Worm (Caenorhabditis elegans) whole organism, young adult: ENCODE data around the gene clec-56.

Experiments used
- B0261.1 ChIP-seq: sonication (generic microtip); optimal IDR thresholded peaks from 2 replicates; lab custom pipeline; 2016; ENCODE audit warnings: mild to moderate bottlenecking, missing genetic modification characterization, moderate library complexity, missing compliant biosample characterization
- D2030.7 ChIP-seq: fragments of 200-800 bp; sonication (Bioruptor generic); IDR thresholded peaks from 2 replicates; pipeline ENCODE4 v1.3.6; 2022; ENCODE audit warnings: missing genetic modification reagents, missing genetic modification characterization, missing compliant biosample characterization
- F49E8.2 ChIP-seq: sonication (generic microtip); optimal IDR thresholded peaks from 3 replicates; lab custom pipeline; 2017; ENCODE audit warnings: missing genetic modification characterization, mild to moderate bottlenecking, missing compliant biosample characterization, antibody characterized with exemption, moderate library complexity; ENCODE audit not compliant: insufficient read depth
- F57C9.4 ChIP-seq: sonication (generic microtip); optimal IDR thresholded peaks from 2 replicates; lab custom pipeline; 2017; ENCODE audit warnings: mild to moderate bottlenecking, missing genetic modification characterization, missing compliant biosample characterization
- K11D2.4 ChIP-seq: fragments of 200-800 bp; sonication (Bioruptor generic); IDR thresholded peaks from 2 replicates; pipeline ENCODE4 v1.3.6; 2022; ENCODE audit warnings: missing genetic modification reagents, missing genetic modification characterization, missing compliant biosample characterization
- Y53F4B.3 ChIP-seq: fragments of 200-800 bp; sonication (Bioruptor generic); IDR thresholded peaks from 2 replicates; pipeline ENCODE4 v1.3.6; 2022; ENCODE audit warnings: missing genetic modification reagents, missing genetic modification characterization, missing compliant biosample characterization
- Y56A3A.18 ChIP-seq: fragments of 200-800 bp; sonication (Bioruptor generic); IDR thresholded peaks from 2 replicates; pipeline ENCODE4 v1.3.6; 2022; ENCODE audit warnings: missing genetic modification reagents, missing genetic modification characterization, missing compliant biosample characterization
- Y79H2A.3 ChIP-seq: fragments of 200-800 bp; sonication (Bioruptor generic); conservative IDR thresholded peaks from 2 replicates; pipeline ENCODE4 v1.3.6; 2022; ENCODE audit warnings: missing genetic modification reagents, missing genetic modification characterization, missing compliant biosample characterization
- Y95B8A.8 ChIP-seq: fragments of 200-800 bp; sonication (Bioruptor generic); IDR thresholded peaks from 2 replicates; pipeline ENCODE4 v1.3.6; 2022; ENCODE audit warnings: missing genetic modification reagents, missing genetic modification characterization, missing compliant biosample characterization
- akir-1 ChIP-seq: fragments of 200-800 bp; sonication (Bioruptor generic); optimal IDR thresholded peaks from 2 replicates; lab custom pipeline; 2018; ENCODE audit warnings: mild to moderate bottlenecking, missing genetic modification characterization, moderate library complexity, missing compliant biosample characterization
- ama-1 ChIP-seq, 3 experiments: fragments of 150-350 bp in 1 of 3; sonication (generic microtip) in 2 of 3; optimal IDR thresholded peaks; 2 replicates each; lab custom pipeline; 2014 to 2018; ENCODE audit warnings: missing biosample characterization in 2 of 3, missing genetic modification characterization in 2 of 3, missing genetic modification reagents in 2 of 3
- aptf-3 ChIP-seq: fragments of 200-800 bp; sonication (Bioruptor generic); IDR thresholded peaks from 2 replicates; pipeline ENCODE4 v1.3.6; 2022; ENCODE audit warnings: missing genetic modification characterization, missing compliant biosample characterization
- atf-7 ChIP-seq: sonication (generic microtip); optimal IDR thresholded peaks from 2 replicates; lab custom pipeline; 2017; ENCODE audit warnings: mild to moderate bottlenecking, missing genetic modification characterization, missing compliant biosample characterization
- athp-1 ChIP-seq: sonication (generic microtip); optimal IDR thresholded peaks from 2 replicates; lab custom pipeline; 2017; ENCODE audit warnings: mild to moderate bottlenecking, missing genetic modification characterization, missing compliant biosample characterization
- attf-5 ChIP-seq: fragments of 200-800 bp; sonication (Bioruptor generic); optimal IDR thresholded peaks from 2 replicates; lab custom pipeline; 2018; ENCODE audit warnings: mild to moderate bottlenecking, missing genetic modification characterization, missing compliant biosample characterization
- attf-6 ChIP-seq: fragments of 200-800 bp; sonication (Bioruptor generic); IDR thresholded peaks from 2 replicates; pipeline ENCODE4 v1.3.6; 2022; ENCODE audit warnings: missing genetic modification reagents, missing genetic modification characterization, missing compliant biosample characterization
- ceh-100 ChIP-seq: fragments of 200-800 bp; sonication (Bioruptor generic); IDR thresholded peaks from 2 replicates; pipeline ENCODE4 v1.3.6; 2022; ENCODE audit warnings: missing genetic modification reagents, missing genetic modification characterization, missing compliant biosample characterization
- ceh-40 ChIP-seq: fragments of 200-800 bp; sonication (Bioruptor generic); IDR thresholded peaks from 2 replicates; pipeline ENCODE4 v1.3.6; 2022; ENCODE audit warnings: missing genetic modification characterization, missing compliant biosample characterization
- ceh-58 ChIP-seq: fragments of 200-800 bp; sonication (Bioruptor generic); IDR thresholded peaks from 2 replicates; pipeline ENCODE4 v1.3.6; 2022; ENCODE audit warnings: missing genetic modification characterization, missing compliant biosample characterization
- die-1 ChIP-seq: sonication (generic microtip); optimal IDR thresholded peaks from 2 replicates; lab custom pipeline; 2016; ENCODE audit warnings: missing genotype, mild to moderate bottlenecking, missing genetic modification characterization, missing compliant biosample characterization
- efl-1 ChIP-seq: fragments of 150-350 bp; optimal IDR thresholded peaks from 2 replicates; lab custom pipeline; 2014; ENCODE audit warnings: missing biosample characterization, missing genetic modification reagents, missing genetic modification characterization
- egl-18 ChIP-seq: fragments of 200-800 bp; sonication (Bioruptor generic); IDR thresholded peaks from 2 replicates; pipeline ENCODE4 v1.3.6; 2022; ENCODE audit warnings: missing genetic modification reagents, missing genetic modification characterization, missing compliant biosample characterization
- egl-44 ChIP-seq: fragments of 200-800 bp; sonication (Bioruptor generic); IDR thresholded peaks from 2 replicates; pipeline ENCODE4 v1.3.6; 2022; ENCODE audit warnings: missing genetic modification reagents, missing genetic modification characterization, missing compliant biosample characterization
- egrh-3 ChIP-seq: fragments of 200-800 bp; sonication (Bioruptor generic); IDR thresholded peaks from 2 replicates; pipeline ENCODE4 v1.3.6; 2022; ENCODE audit warnings: missing genetic modification reagents, missing genetic modification characterization, missing compliant biosample characterization
- ets-4 ChIP-seq: fragments of 200-800 bp; sonication (Bioruptor generic); optimal IDR thresholded peaks from 2 replicates; lab custom pipeline; 2018; ENCODE audit warnings: mild to moderate bottlenecking, missing genetic modification characterization, missing compliant biosample characterization
- hsf-1 ChIP-seq: fragments of 200-800 bp; sonication (Bioruptor generic); IDR thresholded peaks from 2 replicates; pipeline ENCODE4 v1.3.6; 2022; ENCODE audit warnings: missing genetic modification reagents, missing genetic modification characterization, missing compliant biosample characterization
- lin-26 ChIP-seq: fragments of 200-800 bp; sonication (Bioruptor generic); IDR thresholded peaks from 2 replicates; pipeline ENCODE4 v1.3.6; 2022; ENCODE audit warnings: missing genetic modification reagents, missing genetic modification characterization, missing compliant biosample characterization
- lin-35 ChIP-seq, 3 experiments: fragments of 150-350 bp in 2 of 3; sonication (generic microtip) in 1 of 3; optimal IDR thresholded peaks; 2 replicates each; lab custom pipeline; 2014 to 2018; ENCODE audit warnings: missing biosample characterization in 3 of 3, missing genetic modification characterization in 3 of 3, missing genetic modification reagents in 3 of 3
- lir-1 ChIP-seq: fragments of 200-800 bp; sonication (Bioruptor generic); conservative IDR thresholded peaks from 2 replicates; pipeline ENCODE4 v1.3.6; 2022; ENCODE audit warnings: missing genetic modification reagents, missing genetic modification characterization, missing compliant biosample characterization
- madf-3 ChIP-seq: fragments of 200-800 bp; sonication (Bioruptor generic); IDR thresholded peaks from 2 replicates; pipeline ENCODE4 v1.3.6; 2022; ENCODE audit warnings: missing genetic modification reagents, missing genetic modification characterization, missing compliant biosample characterization
- madf-6 ChIP-seq: fragments of 200-800 bp; sonication (Bioruptor generic); IDR thresholded peaks from 2 replicates; pipeline ENCODE4 v1.3.6; 2022; ENCODE audit warnings: missing genetic modification reagents, missing genetic modification characterization, missing compliant biosample characterization
- nfya-2 ChIP-seq: fragments of 200-800 bp; sonication (Bioruptor generic); IDR thresholded peaks from 2 replicates; pipeline ENCODE4 v1.3.6; 2022; ENCODE audit warnings: missing genetic modification reagents, missing genetic modification characterization, missing compliant biosample characterization
- nhr-80 ChIP-seq: sonication (generic microtip); optimal IDR thresholded peaks from 2 replicates; lab custom pipeline; 2016; ENCODE audit warnings: missing genetic modification characterization, missing compliant biosample characterization
- pha-4 ChIP-seq: fragments of 150-350 bp; sonication (generic microtip); optimal IDR thresholded peaks from 2 replicates; lab custom pipeline; 2014; ENCODE audit warnings: missing biosample characterization, missing genetic modification reagents, missing genetic modification characterization
- sea-2 ChIP-seq: fragments of 200-800 bp; sonication (Bioruptor generic); IDR thresholded peaks from 2 replicates; pipeline ENCODE4 v1.3.6; 2022; ENCODE audit warnings: missing genetic modification characterization, missing compliant biosample characterization
- unc-62 ChIP-seq: fragments of 150-350 bp; optimal IDR thresholded peaks from 2 replicates; lab custom pipeline; 2014; ENCODE audit warnings: missing biosample characterization, missing genetic modification reagents, missing genetic modification characterization
- ztf-18 ChIP-seq: sonication (generic microtip); optimal IDR thresholded peaks from 2 replicates; lab custom pipeline; 2016; ENCODE audit warnings: missing genotype, mild to moderate bottlenecking, missing genetic modification characterization, missing compliant biosample characterization
- ztf-22 ChIP-seq: fragments of 200-800 bp; sonication (Bioruptor generic); optimal IDR thresholded peaks from 2 replicates; lab custom pipeline; 2018; ENCODE audit warnings: mild to moderate bottlenecking, missing genetic modification characterization, moderate library complexity, missing compliant biosample characterization
- ztf-3 ChIP-seq: fragments of 200-800 bp; sonication (Bioruptor generic); optimal IDR thresholded peaks from 2 replicates; lab custom pipeline; 2018; ENCODE audit warnings: mild to moderate bottlenecking, missing genetic modification characterization, missing compliant biosample characterization
- ztf-6 ChIP-seq: fragments of 200-800 bp; sonication (Bioruptor generic); IDR thresholded peaks from 2 replicates; pipeline ENCODE4 v1.3.6; 2022; ENCODE audit warnings: missing genetic modification reagents, missing genetic modification characterization, missing compliant biosample characterization

clec-56 gene

DNA sequence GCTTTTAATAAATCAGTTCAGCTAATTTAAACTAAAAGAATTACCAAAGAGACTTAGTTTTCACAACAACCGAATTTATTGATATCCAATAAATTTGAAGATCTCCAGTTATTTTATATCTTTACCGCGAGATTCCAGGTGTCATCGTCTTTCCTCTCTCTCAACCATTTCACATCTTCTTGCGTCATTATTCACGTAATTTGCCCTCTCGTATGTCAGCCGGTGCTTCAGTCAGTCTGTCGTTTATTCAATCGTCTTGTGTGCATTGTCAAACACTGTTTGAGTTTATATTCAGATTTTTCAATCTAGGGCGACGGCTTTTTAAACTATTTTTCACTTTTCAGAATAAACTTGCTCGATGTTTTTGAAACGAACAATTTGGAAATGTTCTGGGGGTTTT, 36.8 kb upstream of the clec-56 start:
- TF ChIP-seq ama-1 (optimal IDR thresholded peaks at IDR 0.05; lab: Kevin White, UChicago) (no peak), ama-1 (GFP tag; optimal IDR thresholded peaks at IDR 0.05; lab: Kevin White, UChicago) (no peak), attf-6 (GFP tag; lab: Robert Waterston, UW) (no peak), atf-7 (tag; lab: Kevin White, UChicago) (no peak), pha-4 (tag; lab: Kevin White, UChicago) (no peak), athp-1 (no peak), unc-62 (no peak), F57C9.4 (tag; lab: Kevin White, UChicago) (no peak), ceh-40 (GFP tag; lab: Robert Waterston, UW) (no peak), ceh-58 (GFP tag; lab: Robert Waterston, UW) (no peak), ztf-6 (no peak), F49E8.2 (tag; lab: Kevin White, UChicago) (no peak), lin-26 (GFP tag; lab: Robert Waterston, UW) (no peak), ztf-22 (no peak), nfya-2 (GFP tag; lab: Robert Waterston, UW) (no peak), Y79H2A.3 (GFP tag; lab: Robert Waterston, UW) (no peak), B0261.1 (tag; lab: Kevin White, UChicago) (no peak), ets-4 (GFP tag; lab: Kevin White, UChicago) (no peak), lin-35 (GFP tag; optimal IDR thresholded peaks at IDR 0.05; lab: Kevin White, UChicago) (no peak)

DNA sequence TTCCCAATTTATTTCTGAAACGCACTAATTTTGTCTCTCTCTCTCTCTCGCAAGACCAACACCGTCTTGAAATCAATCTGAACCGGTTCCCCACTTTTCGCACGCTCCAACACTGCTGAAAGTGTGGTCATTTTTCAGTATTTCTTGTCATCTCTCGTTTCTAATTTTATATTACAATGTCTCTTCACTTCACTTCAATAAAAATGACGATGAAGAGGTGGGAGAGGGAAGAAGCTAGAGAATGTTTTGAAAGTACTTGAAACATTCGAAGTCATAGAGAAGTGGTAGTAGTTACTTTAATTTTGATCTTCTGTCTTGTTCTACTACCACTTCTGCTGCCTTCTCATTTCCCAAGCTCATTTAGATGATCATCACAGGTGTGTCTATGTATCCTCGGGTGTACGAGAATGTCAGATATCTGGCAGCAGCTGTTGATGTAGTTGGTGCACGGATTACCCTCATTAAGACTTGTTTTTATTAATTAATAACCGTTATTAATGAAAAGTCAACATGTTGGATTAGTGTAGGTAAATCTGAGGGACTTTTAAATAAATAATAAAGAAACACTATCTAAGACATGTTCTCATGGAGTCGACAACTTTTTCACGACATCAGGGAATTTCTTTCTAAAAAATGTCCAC, 36.0 kb upstream of the clec-56 start:
- TF ChIP-seq egl-44 (GFP tag; lab: Robert Waterston, UW) (no peak), Y56A3A.18 (no peak), attf-5 (GFP tag; lab: Kevin White, UChicago) (no peak), egl-18 (GFP tag; lab: Robert Waterston, UW) (no peak), ceh-100 (no peak), nhr-80 (no peak), madf-3 (GFP tag; lab: Robert Waterston, UW) (no peak), aptf-3 (GFP tag; lab: Robert Waterston, UW) (no peak), pha-4 (tag; lab: Kevin White, UChicago) (no peak), ztf-18 (no peak), Y95B8A.8 (no peak), ama-1 (optimal IDR thresholded peaks at IDR 0.05; lab: Kevin White, UChicago) (no peak), ama-1 (GFP tag; optimal IDR thresholded peaks at IDR 0.05; lab: Kevin White, UChicago) (no peak), efl-1 (GFP tag; lab: Kevin White, UChicago) (no peak)
- TF ChIP-seq, all 124 proteins: peak for 0

DNA sequence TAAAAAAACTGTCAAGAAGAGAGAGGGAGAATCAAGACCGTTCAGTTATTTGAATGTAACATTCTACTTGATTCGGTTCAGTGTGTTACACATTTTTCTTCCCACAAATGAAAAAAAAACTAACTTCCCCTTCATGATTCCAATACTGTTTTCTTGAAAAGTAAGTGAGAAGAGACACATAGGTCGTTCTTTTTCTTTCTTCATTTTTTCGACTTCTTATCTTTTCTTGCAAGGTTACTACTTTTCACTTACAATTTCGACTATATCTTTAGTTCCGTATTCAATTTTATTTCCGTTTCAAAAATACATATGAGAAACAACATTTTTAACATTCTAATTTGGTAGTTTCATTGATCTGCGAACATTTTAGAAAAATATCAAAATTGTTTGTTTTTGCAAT, 35.0 kb upstream of the clec-56 start:
- no peak for TF ChIP-seq K11D2.4 (GFP tag; lab: Robert Waterston, UW)
- no peak for TF ChIP-seq die-1
- no peak for TF ChIP-seq sea-2
- no peak for TF ChIP-seq D2030.7 (GFP tag; lab: Robert Waterston, UW)
- no peak for TF ChIP-seq Y53F4B.3
- no peak for TF ChIP-seq lin-35 (GFP tag; optimal IDR thresholded peaks at IDR 0.05; lab: Kevin White, UChicago)
- TF ChIP-seq egrh-3 (GFP tag; lab: Robert Waterston, UW): no peak
- TF ChIP-seq aptf-3 (GFP tag; lab: Robert Waterston, UW): no peak
- no peak for TF ChIP-seq akir-1 (GFP tag; lab: Kevin White, UChicago)
- TF ChIP-seq ztf-3 (GFP tag; lab: Kevin White, UChicago): no peak
- no peak for TF ChIP-seq lin-26 (GFP tag; lab: Robert Waterston, UW)
- no peak for TF ChIP-seq pha-4 (tag; lab: Kevin White, UChicago)
- no peak for TF ChIP-seq hsf-1 (GFP tag; lab: Robert Waterston, UW)
- TF ChIP-seq lir-1 (GFP tag; lab: Robert Waterston, UW): no peak
- TF ChIP-seq madf-6: no peak
